Worm (Caenorhabditis elegans) whole organism, L4 larva: ENCODE measurements around the gene ram-2.
A peak's percentile ranks its signal among the peaks of the same experiment; 100 is the strongest.

Experiments
- F10B5.3 ChIP-seq: sonication (generic microtip); optimal IDR thresholded peaks from 2 replicates; lab custom pipeline; 2016; ENCODE audit warnings: mild to moderate bottlenecking, missing genetic modification characterization, missing compliant biosample characterization
- F26F4.8 ChIP-seq: fragments of 200-800 bp; sonication (Bioruptor generic); conservative IDR thresholded peaks from 2 replicates; pipeline ENCODE4 v1.3.6; 2022; ENCODE audit warnings: missing genetic modification characterization, missing compliant biosample characterization
- R02D3.7 ChIP-seq: fragments of 150-350 bp; sonication (generic microtip); optimal IDR thresholded peaks from 3 replicates; lab custom pipeline; 2014; ENCODE audit warnings: missing biosample characterization, missing genetic modification characterization
- T20F7.1 ChIP-seq: fragments of 200-800 bp; sonication (Bioruptor generic); optimal IDR thresholded peaks from 2 replicates; lab custom pipeline; 2018; ENCODE audit warnings: mild to moderate bottlenecking, missing genetic modification characterization, missing compliant biosample characterization
- T26A8.4 ChIP-seq: fragments of 200-800 bp; sonication (Bioruptor generic); IDR thresholded peaks from 2 replicates; pipeline ENCODE4 v1.3.6; 2022; ENCODE audit warnings: missing genetic modification characterization, missing compliant biosample characterization
- Y48G9A.11 ChIP-seq: fragments of 200-800 bp; sonication (Bioruptor generic); IDR thresholded peaks from 2 replicates; pipeline ENCODE4 v1.3.6; 2022; ENCODE audit warnings: missing genetic modification reagents, missing genetic modification characterization, missing compliant biosample characterization
- aha-1 ChIP-seq: fragments of 150-350 bp; peaks from one replicate; lab custom pipeline; 2014; ENCODE audit warnings: missing biosample characterization, missing genetic modification characterization
- aly-2 ChIP-seq: sonication (generic microtip); optimal IDR thresholded peaks from 2 replicates; lab custom pipeline; 2018; ENCODE audit warnings: missing biosample characterization, missing genetic modification characterization
- ama-1 ChIP-seq: fragments of 150-350 bp; optimal IDR thresholded peaks from 2 replicates; lab custom pipeline; 2014; ENCODE audit warnings: inconsistent platforms, mixed read lengths
- ceh-20 ChIP-seq: fragments of 200-800 bp; sonication (Bioruptor generic); IDR thresholded peaks from 2 replicates; pipeline ENCODE4 v1.3.6; 2022; ENCODE audit warnings: missing genetic modification reagents, missing genetic modification characterization, missing compliant biosample characterization
- ctbp-1 ChIP-seq: fragments of 200-800 bp; sonication (Bioruptor generic); IDR thresholded peaks from 2 replicates; pipeline ENCODE4 v1.3.6; 2022; ENCODE audit warnings: missing genetic modification reagents, missing genetic modification characterization, missing compliant biosample characterization
- daf-12 ChIP-seq: fragments of 150-350 bp; optimal IDR thresholded peaks from 2 replicates; lab custom pipeline; 2014; ENCODE audit warnings: missing biosample characterization, missing genetic modification reagents, missing genetic modification characterization
- daf-16 ChIP-seq, 3 experiments: sonication (generic microtip); optimal IDR thresholded peaks; 2 replicates each; lab custom pipeline; 2016 to 2017; ENCODE audit warnings: missing genetic modification characterization in 3 of 3, missing genetic modification reagents in 3 of 3, mild to moderate bottlenecking in 2 of 3, missing compliant biosample characterization in 2 of 3, missing biosample characterization in 1 of 3, moderate library complexity in 1 of 3
- daf-19 ChIP-seq: fragments of 200-800 bp; sonication (Bioruptor generic); conservative IDR thresholded peaks from 2 replicates; pipeline ENCODE4 v1.3.6; 2022; ENCODE audit warnings: missing genetic modification characterization, missing compliant biosample characterization
- dmd-8 ChIP-seq: fragments of 200-800 bp; sonication (Bioruptor generic); IDR thresholded peaks from 2 replicates; pipeline ENCODE4 v1.3.6; 2022; ENCODE audit warnings: missing genetic modification characterization, missing compliant biosample characterization
- dmd-9 ChIP-seq: fragments of 200-800 bp; sonication (Bioruptor generic); IDR thresholded peaks from 2 replicates; pipeline ENCODE4 v1.3.6; 2022; ENCODE audit warnings: missing genetic modification reagents, missing genetic modification characterization, missing compliant biosample characterization
- dve-1 ChIP-seq: sonication (generic microtip); optimal IDR thresholded peaks from 2 replicates; lab custom pipeline; 2017; ENCODE audit warnings: antibody characterized with exemption, mild to moderate bottlenecking, missing genetic modification characterization, missing compliant biosample characterization; ENCODE audit not compliant: insufficient read depth
- egl-43 ChIP-seq: fragments of 200-800 bp; sonication (Bioruptor generic); IDR thresholded peaks from 2 replicates; pipeline ENCODE4 v1.3.6; 2022; ENCODE audit warnings: missing genetic modification reagents, missing genetic modification characterization, missing compliant biosample characterization
- gei-8 ChIP-seq: fragments of 200-800 bp; sonication (Bioruptor generic); optimal IDR thresholded peaks from 2 replicates; lab custom pipeline; 2018; ENCODE audit warnings: mild to moderate bottlenecking, missing genetic modification characterization, missing compliant biosample characterization
- hlh-11 ChIP-seq: fragments of 200-800 bp; sonication (Bioruptor generic); optimal IDR thresholded peaks from 2 replicates; lab custom pipeline; 2018; ENCODE audit warnings: mild to moderate bottlenecking, missing genetic modification characterization, missing compliant biosample characterization
- hlh-30 ChIP-seq: sonication (generic microtip); optimal IDR thresholded peaks from 2 replicates; lab custom pipeline; 2017; ENCODE audit warnings: antibody characterized with exemption, mild to moderate bottlenecking, missing genetic modification characterization, missing compliant biosample characterization; ENCODE audit not compliant: insufficient read depth
- jun-1 ChIP-seq: fragments of 150-350 bp; optimal IDR thresholded peaks from 2 replicates; lab custom pipeline; 2014; ENCODE audit warnings: missing biosample characterization, missing genetic modification reagents, missing genetic modification characterization
- lin-29 ChIP-seq: fragments of 200-800 bp; sonication (Bioruptor generic); IDR thresholded peaks from 2 replicates; pipeline ENCODE4 v1.3.6; 2022; ENCODE audit warnings: missing genetic modification reagents, missing genetic modification characterization, missing compliant biosample characterization
- lin-38 ChIP-seq: fragments of 200-800 bp; sonication (Bioruptor generic); IDR thresholded peaks from 2 replicates; pipeline ENCODE4 v1.3.6; 2022; ENCODE audit warnings: missing genetic modification reagents, missing genetic modification characterization, missing compliant biosample characterization
- madf-5 ChIP-seq, 2 experiments: fragments of 200-800 bp; sonication (Bioruptor generic); IDR thresholded peaks; 2 replicates each; pipeline ENCODE4 v1.3.6; 2022; ENCODE audit warnings: missing compliant biosample characterization in 2 of 2, missing genetic modification characterization in 2 of 2
- mep-1 ChIP-seq: fragments of 150-350 bp; sonication (generic microtip); optimal IDR thresholded peaks from 3 replicates; lab custom pipeline; 2014; ENCODE audit warnings: missing biosample characterization, missing genetic modification characterization
- mes-2 ChIP-seq: sonication (generic microtip); optimal IDR thresholded peaks from 2 replicates; lab custom pipeline; 2016; ENCODE audit warnings: missing genotype, mild to moderate bottlenecking, missing genetic modification characterization, missing compliant biosample characterization; ENCODE audit not compliant: poor library complexity, severe bottlenecking
- mxl-3 ChIP-seq: fragments of 200-800 bp; sonication (Bioruptor generic); optimal IDR thresholded peaks from 2 replicates; lab custom pipeline; 2018; ENCODE audit warnings: mild to moderate bottlenecking, missing genetic modification characterization, missing compliant biosample characterization
- nhr-102 ChIP-seq: sonication (generic microtip); optimal IDR thresholded peaks from 2 replicates; lab custom pipeline; 2016; ENCODE audit warnings: mild to moderate bottlenecking, missing genetic modification characterization, moderate library complexity, missing compliant biosample characterization
- nhr-237 ChIP-seq: sonication (generic microtip); optimal IDR thresholded peaks from 2 replicates; lab custom pipeline; 2017; ENCODE audit warnings: missing biosample characterization, missing genetic modification characterization
- nhr-25 ChIP-seq: sonication (generic microtip); optimal IDR thresholded peaks from 2 replicates; lab custom pipeline; 2017; ENCODE audit warnings: missing genetic modification characterization, mild to moderate bottlenecking, missing compliant biosample characterization, antibody characterized with exemption, moderate library complexity, borderline replicate concordance; ENCODE audit not compliant: insufficient read depth
- nhr-28 ChIP-seq: fragments of 150-350 bp; optimal IDR thresholded peaks from 2 replicates; lab custom pipeline; 2014; ENCODE audit warnings: missing biosample characterization, missing genetic modification characterization
- nhr-6 ChIP-seq: fragments of 150-350 bp; optimal IDR thresholded peaks from 2 replicates; lab custom pipeline; 2014; ENCODE audit warnings: missing biosample characterization, missing genetic modification characterization
- sdz-12 ChIP-seq: fragments of 200-800 bp; sonication (Bioruptor generic); optimal IDR thresholded peaks from 2 replicates; lab custom pipeline; 2018; ENCODE audit warnings: mild to moderate bottlenecking, missing genetic modification characterization, missing compliant biosample characterization
- set-16 ChIP-seq: fragments of 200-800 bp; sonication (Bioruptor generic); IDR thresholded peaks from 2 replicates; pipeline ENCODE4 v1.3.6; 2022; ENCODE audit warnings: missing genetic modification reagents, missing genetic modification characterization, missing compliant biosample characterization
- spr-1 ChIP-seq: sonication (generic microtip); optimal IDR thresholded peaks from 2 replicates; lab custom pipeline; 2016; ENCODE audit warnings: mild to moderate bottlenecking, missing genetic modification characterization, missing compliant biosample characterization
- tra-1 ChIP-seq: fragments of 200-800 bp; sonication (Bioruptor generic); IDR thresholded peaks from 2 replicates; pipeline ENCODE4 v1.3.6; 2022; ENCODE audit warnings: missing genetic modification reagents, missing genetic modification characterization, missing compliant biosample characterization
- unc-39 ChIP-seq: sonication (generic microtip); optimal IDR thresholded peaks from 2 replicates; lab custom pipeline; 2017; ENCODE audit warnings: missing biosample characterization, missing genetic modification characterization
- unc-62 ChIP-seq, 3 experiments: fragments of 150-350 bp in 1 of 3; sonication (generic microtip); optimal IDR thresholded peaks in 2 of 3; peaks in 1 of 3; 1 replicate in 1 of 3; 2 replicates in 2 of 3; lab custom pipeline; 2014 to 2017; ENCODE audit warnings: missing biosample characterization in 3 of 3, missing genetic modification characterization in 3 of 3, missing genetic modification reagents in 3 of 3, missing genotype in 1 of 3
- zip-2 ChIP-seq: fragments of 150-350 bp; optimal IDR thresholded peaks from 2 replicates; lab custom pipeline; 2014; ENCODE audit warnings: missing biosample characterization, missing genetic modification characterization

ram-2 gene

ce11 chrII:11015734-11016133, 947 bp downstream of the ram-2 start (continued):
- TF ChIP-seq nhr-25 (tag; lab: Kevin White, UChicago) (no peak), aly-2 (no peak), ama-1 (lab: Kevin White, UChicago) (no peak), nhr-28 (tag; lab: Kevin White, UChicago) (no peak), set-16 (GFP tag; lab: Robert Waterston, UW) (peak; percentile 99), T20F7.1 (GFP tag; lab: Kevin White, UChicago) (no peak), mep-1 (tag; lab: Kevin White, UChicago) (no peak), spr-1 (tag; lab: Kevin White, UChicago) (peak; percentile 59), madf-5 (GFP tag; IDR thresholded peaks at IDR 0.05; lab: Robert Waterston, UW) (peak in 1 of 2 experiments; percentile 96; a peak in 2 of 4 replicates), gei-8 (GFP tag; lab: Kevin White, UChicago) (no peak), unc-39 (tag; lab: Kevin White, UChicago) (no peak), daf-19 (no peak), hlh-30 (no peak), nhr-237 (no peak), F10B5.3 (tag; lab: Kevin White, UChicago) (peak; percentile 30), ceh-20 (no peak), T26A8.4 (0 out of 2 replicates have a peak, but pooled peaks have one; percentile 22), dmd-9 (GFP tag; lab: Robert Waterston, UW) (no peak), tra-1 (GFP tag; lab: Robert Waterston, UW) (no peak), dve-1 (tag; lab: Kevin White, UChicago) (no peak), F26F4.8 (GFP tag; lab: Robert Waterston, UW) (no peak), sdz-12 (GFP tag; lab: Kevin White, UChicago) (no peak), daf-16 (GFP tag; optimal IDR thresholded peaks at IDR 0.05; lab: Kevin White, UChicago) (no peak), daf-16 (tag; optimal IDR thresholded peaks at IDR 0.05; lab: Kevin White, UChicago) (no peak), lin-29 (GFP tag; lab: Robert Waterston, UW) (no peak; the same call in 1 of the 2 replicates), daf-12 (tag; lab: Kevin White, UChicago) (no peak), zip-2 (tag; lab: Kevin White, UChicago) (no peak), aha-1 (tag; lab: Kevin White, UChicago) (peak; percentile 47), R02D3.7 (tag; lab: Kevin White, UChicago) (no peak), dmd-8 (no peak), ctbp-1 (GFP tag; lab: Robert Waterston, UW) (0 out of 2 replicates have a peak, but pooled peaks have one; percentile 12), nhr-102 (no peak), egl-43 (GFP tag; lab: Robert Waterston, UW) (peak; percentile 57; the same call in 1 of the 2 replicates), nhr-6 (tag; lab: Kevin White, UChicago) (no peak), jun-1 (no peak)

- TF ChIP-seq hlh-11: peak; percentile 24
- TF ChIP-seq unc-62 (GFP tag; optimal IDR thresholded peaks at IDR 0.05 in 1 of 2; lab: Kevin White, UChicago): peak in 1 of 2 experiments; percentile 54
- TF ChIP-seq unc-62 (tag; optimal IDR thresholded peaks at IDR 0.05; lab: Kevin White, UChicago): no peak
- TF ChIP-seq Y48G9A.11 (GFP tag; lab: Robert Waterston, UW): no peak
- TF ChIP-seq ama-1 (lab: Kevin White, UChicago): peak; percentile 77
- peak; percentile 16 for TF ChIP-seq mes-2 (tag; lab: Kevin White, UChicago)
- TF ChIP-seq mxl-3: peak; percentile 22
- TF ChIP-seq lin-38 (GFP tag; lab: Robert Waterston, UW): no peak
- peak; percentile 12 for TF ChIP-seq nhr-28 (tag; lab: Kevin White, UChicago)
Observed at ce11 chrII:11015210-11015609, 1.5 kb downstream of the ram-2 start.
